Worm (Caenorhabditis elegans) whole organism, L4/young adult: ENCODE measurements around the gene mig-5.

Experiments
- W03F9.2 ChIP-seq: fragments of 150-350 bp; optimal IDR thresholded peaks from 2 replicates; lab custom pipeline; 2014; ENCODE audit warnings: missing biosample characterization, missing genetic modification characterization
- him-1 ChIP-seq: sonication (generic microtip); optimal IDR thresholded peaks from 2 replicates; lab custom pipeline; 2016; ENCODE audit warnings: missing genotype, missing genetic modification reagents, missing genetic modification characterization, missing compliant biosample characterization

DNA sequence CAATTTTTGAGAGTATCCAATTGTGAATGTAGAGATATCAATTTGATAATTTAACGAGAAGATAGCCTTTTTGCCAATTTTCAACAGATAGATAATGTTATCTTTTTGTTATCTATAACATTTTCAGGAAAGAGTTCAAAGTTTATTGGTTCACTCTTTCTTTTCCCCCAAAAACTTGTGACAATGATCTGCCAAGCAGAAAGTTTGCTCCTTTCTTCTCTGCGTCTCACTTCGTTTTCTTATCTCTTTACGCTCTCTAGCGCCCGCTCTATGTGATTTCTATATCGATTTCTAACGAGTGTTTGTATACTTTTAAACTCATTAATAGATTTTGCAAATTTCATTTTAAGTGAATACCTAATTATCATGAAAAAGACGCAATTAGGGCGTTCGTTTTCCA, 41.7 kb upstream of the mig-5 start:
- TF ChIP-seq him-1 (tag; lab: Kevin White, UChicago) (no peak), W03F9.2 (no peak)
